Worm (Caenorhabditis elegans): ENCODE measurements around the gene K01D12.1.

Gene K01D12.1

ce11 chrV:12345808-12346207, 31.5 kb upstream of the K01D12.1 start, which contains the start of gene snb-2:
Gene snb-2 (minus strand): TSS chrV:12345908.
- TF ChIP-seq unc-62 (GFP tag; optimal IDR thresholded peaks at IDR 0.05) = no peak
- no peak for TF ChIP-seq lin-32 (GFP tag; optimal IDR thresholded peaks at IDR 0.05)
- TF ChIP-seq pha-4 (tag; optimal IDR thresholded peaks at IDR 0.05) = no peak
- no peak for TF ChIP-seq flh-1 (GFP tag; optimal IDR thresholded peaks at IDR 0.05)
- no peak for TF ChIP-seq ceh-43 (GFP tag; optimal IDR thresholded peaks at IDR 0.05)
- TF ChIP-seq nhr-76 (tag; optimal IDR thresholded peaks at IDR 0.05) = no peak
- TF ChIP-seq ces-1 (GFP tag; optimal IDR thresholded peaks at IDR 0.05) = no peak
- no peak for TF ChIP-seq ceh-83 (GFP tag; optimal IDR thresholded peaks at IDR 0.05)
- TF ChIP-seq M03D4.4 (tag; optimal IDR thresholded peaks at IDR 0.05) = no peak
- no peak for TF ChIP-seq sptf-1 (tag; optimal IDR thresholded peaks at IDR 0.05)
- no peak for TF ChIP-seq zip-8 (tag; optimal IDR thresholded peaks at IDR 0.05)
- no peak for TF ChIP-seq ham-2 (GFP tag; optimal IDR thresholded peaks at IDR 0.05)

- TF ChIP-seq ces-1 (GFP tag; optimal IDR thresholded peaks at IDR 0.05) (no peak), blmp-1 (tag; optimal IDR thresholded peaks at IDR 0.05) (no peak), sptf-1 (tag; optimal IDR thresholded peaks at IDR 0.05) (no peak), tbx-8 (GFP tag; optimal IDR thresholded peaks at IDR 0.05) (no peak), nhr-76 (tag; optimal IDR thresholded peaks at IDR 0.05) (no peak), sem-2 (GFP tag; optimal IDR thresholded peaks at IDR 0.05) (no peak), M03D4.4 (tag; optimal IDR thresholded peaks at IDR 0.05) (no peak), mep-1 (tag; optimal IDR thresholded peaks at IDR 0.05) (no peak), unc-62 (GFP tag; optimal IDR thresholded peaks at IDR 0.05) (no peak), lsy-2 (tag; optimal IDR thresholded peaks at IDR 0.05) (no peak), elt-1 (tag; optimal IDR thresholded peaks at IDR 0.05; ENCODE audit: borderline replicate concordance, insufficient read depth) (no peak), mls-2 (tag; optimal IDR thresholded peaks at IDR 0.05) (no peak), mab-5 (tag; optimal IDR thresholded peaks at IDR 0.05) (no peak), unc-39 (tag; optimal IDR thresholded peaks at IDR 0.05) (no peak), lin-13 (tag; optimal IDR thresholded peaks at IDR 0.05) (no peak), unc-120 (tag; optimal IDR thresholded peaks at IDR 0.05; ENCODE audit: poor library complexity, severe bottlenecking) (no peak), pha-4 (tag; optimal IDR thresholded peaks at IDR 0.05) (no peak), ceh-83 (GFP tag; optimal IDR thresholded peaks at IDR 0.05) (no peak), cnd-1 (tag; optimal IDR thresholded peaks at IDR 0.05) (no peak)
These were observed 29.5 kb upstream of the K01D12.1 start for ce11 chrV:12347854-12348253.

- peak; percentile 53 for TF ChIP-seq blmp-1 (tag; optimal IDR thresholded peaks at IDR 0.05)
- TF ChIP-seq zip-8 (tag; optimal IDR thresholded peaks at IDR 0.05) = no peak
- no peak for TF ChIP-seq sem-2 (GFP tag; optimal IDR thresholded peaks at IDR 0.05)
- TF ChIP-seq mep-1 (tag; optimal IDR thresholded peaks at IDR 0.05) = no peak
- TF ChIP-seq ceh-83 (GFP tag; optimal IDR thresholded peaks at IDR 0.05) = no peak
- no peak for TF ChIP-seq ceh-39 (tag; optimal IDR thresholded peaks at IDR 0.05)
- TF ChIP-seq elt-1 (tag; optimal IDR thresholded peaks at IDR 0.05; ENCODE audit: borderline replicate concordance, insufficient read depth) = peak; percentile 66
- TF ChIP-seq lsy-2 (tag; optimal IDR thresholded peaks at IDR 0.05) = no peak
- TF ChIP-seq flh-1 (GFP tag; optimal IDR thresholded peaks at IDR 0.05) = no peak
- peak; percentile 39 for TF ChIP-seq elt-3 (tag; optimal IDR thresholded peaks at IDR 0.05)
These were observed 28.0 kb upstream of the K01D12.1 start for ce11 chrV:12349365-12349764.

- peak; percentile 68 for TF ChIP-seq elt-1 (tag; optimal IDR thresholded peaks at IDR 0.05; ENCODE audit: borderline replicate concordance, insufficient read depth)
- no peak for TF ChIP-seq cnd-1 (tag; optimal IDR thresholded peaks at IDR 0.05)
- TF ChIP-seq nhr-12 (tag; optimal IDR thresholded peaks at IDR 0.05) = no peak
- TF ChIP-seq snpc-4 (tag; optimal IDR thresholded peaks at IDR 0.05) = no peak
- no peak for TF ChIP-seq lin-13 (tag; optimal IDR thresholded peaks at IDR 0.05)
- TF ChIP-seq pha-4 (tag; optimal IDR thresholded peaks at IDR 0.05) = no peak
- TF ChIP-seq M03D4.4 (tag; optimal IDR thresholded peaks at IDR 0.05) = no peak
These were observed 25.5 kb upstream of the K01D12.1 start for ce11 chrV:12351842-12352241.

- TF ChIP-seq unc-120 (tag; optimal IDR thresholded peaks at IDR 0.05; ENCODE audit: poor library complexity, severe bottlenecking) (no peak), ces-1 (GFP tag; optimal IDR thresholded peaks at IDR 0.05) (no peak), hlh-1 (tag; optimal IDR thresholded peaks at IDR 0.05) (no peak), sptf-1 (tag; optimal IDR thresholded peaks at IDR 0.05) (no peak), tbx-8 (GFP tag; optimal IDR thresholded peaks at IDR 0.05) (no peak), snpc-4 (tag; optimal IDR thresholded peaks at IDR 0.05) (no peak)
These were observed 24.9 kb upstream of the K01D12.1 start, which contains the start of gene sqt-3 for ce11 chrV:12352445-12352844. Gene sqt-3 (plus strand): TSS chrV:12352745.

ce11 chrV:12352881-12353280, 24.5 kb upstream of the K01D12.1 start:
- TF ChIP-seq ceh-83 (GFP tag; optimal IDR thresholded peaks at IDR 0.05) (peak; percentile 66), ham-2 (GFP tag; optimal IDR thresholded peaks at IDR 0.05) (peak; percentile 52), zip-8 (tag; optimal IDR thresholded peaks at IDR 0.05) (no peak), mls-2 (tag; optimal IDR thresholded peaks at IDR 0.05) (no peak), mab-5 (tag; optimal IDR thresholded peaks at IDR 0.05) (no peak)
